Fruit fly (Drosophila melanogaster) whole organism, embryonic: ENCODE data around the gene CG8891.

Experiments
- Adf1 ChIP-seq: fragments of 200-800 bp; sonication (Bioruptor generic); IDR thresholded peaks from 2 replicates; pipeline ENCODE4 v1.3.6; 2022; ENCODE audit warnings: missing biosample characterization, missing genetic modification characterization
- B-H1 ChIP-seq: fragments of 200-800 bp; sonication (Bioruptor generic); IDR thresholded peaks from 3 replicates; pipeline ENCODE4 v1.3.6; 2022; ENCODE audit warnings: missing biosample characterization, missing genetic modification characterization
- CG10431 ChIP-seq: fragments of 200-800 bp; sonication (Bioruptor generic); optimal IDR thresholded peaks from 3 replicates; lab custom pipeline; 2018; ENCODE audit warnings: missing biosample characterization, mild to moderate bottlenecking, missing genetic modification characterization
- CG12391 ChIP-seq: fragments of 200-800 bp; sonication (Bioruptor generic); optimal IDR thresholded peaks from 3 replicates; lab custom pipeline; 2018; ENCODE audit warnings: missing biosample characterization, mild to moderate bottlenecking, missing genetic modification characterization, moderate library complexity
- CG12744 ChIP-seq: fragments of 200-800 bp; sonication (Bioruptor generic); optimal IDR thresholded peaks from 2 replicates; lab custom pipeline; 2016; ENCODE audit warnings: missing biosample characterization, missing genetic modification characterization
- CG13775 ChIP-seq: fragments of 200-800 bp; sonication (Bioruptor generic); optimal IDR thresholded peaks from 3 replicates; lab custom pipeline; 2017; ENCODE audit warnings: missing biosample characterization, mild to moderate bottlenecking, missing genetic modification characterization
- CG14710 ChIP-seq: fragments of 200-800 bp; sonication (Bioruptor generic); optimal IDR thresholded peaks from 3 replicates; lab custom pipeline; 2019; ENCODE audit warnings: missing biosample characterization, mild to moderate bottlenecking, missing genetic modification characterization, moderate library complexity
- CG15514 ChIP-seq: fragments of 200-800 bp; sonication (Bioruptor generic); optimal IDR thresholded peaks from 3 replicates; lab custom pipeline; 2017; ENCODE audit warnings: missing biosample characterization, missing genetic modification characterization, mild to moderate bottlenecking, moderate library complexity, missing genetic modification reagents
- CG17328 ChIP-seq: fragments of 200-800 bp; sonication (Bioruptor generic); IDR thresholded peaks from 2 replicates; pipeline ENCODE4 v1.3.6; 2022; ENCODE audit warnings: missing biosample characterization, missing genetic modification characterization
- CG2889 ChIP-seq: fragments of 200-800 bp; sonication (Bioruptor generic); IDR thresholded peaks from 3 replicates; pipeline ENCODE4 v1.3.6; 2022; ENCODE audit warnings: missing biosample characterization, missing genetic modification characterization
- CG32772 ChIP-seq: fragments of 200-800 bp; sonication (Bioruptor generic); IDR thresholded peaks from 2 replicates; pipeline ENCODE4 v1.3.6; 2022; ENCODE audit warnings: missing biosample characterization, missing genetic modification characterization
- CG3407 ChIP-seq: fragments of 200-800 bp; sonication (Bioruptor generic); optimal IDR thresholded peaks from 2 replicates; lab custom pipeline; 2018; ENCODE audit warnings: missing biosample characterization, mild to moderate bottlenecking, missing genetic modification characterization
- CG3838 ChIP-seq: fragments of 200-800 bp; sonication (Bioruptor generic); optimal IDR thresholded peaks from 3 replicates; lab custom pipeline; 2016; ENCODE audit warnings: missing biosample characterization, missing genetic modification characterization
- CG3995 ChIP-seq: fragments of 200-800 bp; sonication (Bioruptor generic); optimal IDR thresholded peaks from 3 replicates; lab custom pipeline; 2016; ENCODE audit warnings: missing biosample characterization, missing genetic modification characterization
- CG4820 ChIP-seq: fragments of 200-800 bp; sonication (Bioruptor generic); optimal IDR thresholded peaks from 3 replicates; lab custom pipeline; 2016; ENCODE audit warnings: missing biosample characterization, missing genetic modification characterization
- CG6272 ChIP-seq: fragments of 200-800 bp; sonication (Bioruptor generic); IDR thresholded peaks from 2 replicates; pipeline ENCODE4 v1.3.6; 2022; ENCODE audit warnings: missing biosample characterization, missing genetic modification characterization
- CG8359 ChIP-seq: fragments of 200-800 bp; sonication (Bioruptor generic); optimal IDR thresholded peaks from 2 replicates; lab custom pipeline; 2017; ENCODE audit warnings: missing biosample characterization, mild to moderate bottlenecking, missing genetic modification characterization, borderline replicate concordance
- CG9727 ChIP-seq: fragments of 200-800 bp; sonication (Bioruptor generic); optimal IDR thresholded peaks from 3 replicates; lab custom pipeline; 2017; ENCODE audit warnings: missing biosample characterization, mild to moderate bottlenecking, missing genetic modification characterization
- Chrac-16 ChIP-seq: fragments of 200-800 bp; sonication (Bioruptor generic); optimal IDR thresholded peaks from 3 replicates; lab custom pipeline; 2016; ENCODE audit warnings: missing biosample characterization, missing genetic modification characterization
- CrebB ChIP-seq: fragments of 200-800 bp; sonication (Bioruptor generic); optimal IDR thresholded peaks from 3 replicates; lab custom pipeline; 2018; ENCODE audit warnings: missing biosample characterization, mild to moderate bottlenecking, missing genetic modification characterization
- D ChIP-seq, 2 experiments: fragments of 200-800 bp in 1 of 2; fragments of >200 bp in 1 of 2; sonication (Bioruptor generic) in 1 of 2; optimal IDR thresholded peaks; 2 replicates in 1 of 2; 3 replicates in 1 of 2; lab custom pipeline; 2017; ENCODE audit warnings: mild to moderate bottlenecking in 1 of 2, missing biosample characterization in 1 of 2, missing genetic modification characterization in 1 of 2, missing genetic modification reagents in 1 of 2
- Dad ChIP-seq: fragments of 200-800 bp; sonication (Bioruptor generic); optimal IDR thresholded peaks from 3 replicates; lab custom pipeline; 2016; ENCODE audit warnings: missing biosample characterization, missing genetic modification characterization
- Dfd ChIP-seq, 2 experiments: fragments of >200 bp; optimal IDR thresholded peaks; 2 replicates each; lab custom pipeline; 2017; ENCODE audit warnings: missing biosample characterization in 2 of 2, missing genetic modification characterization in 2 of 2
- Dp ChIP-seq: fragments of 200-800 bp; sonication (Bioruptor generic); optimal IDR thresholded peaks from 2 replicates; lab custom pipeline; 2018; ENCODE audit warnings: missing biosample characterization, mild to moderate bottlenecking, missing genetic modification characterization, moderate library complexity
- HmgZ ChIP-seq: fragments of 200-800 bp; sonication (Bioruptor generic); optimal IDR thresholded peaks from 2 replicates; lab custom pipeline; 2018; ENCODE audit warnings: missing biosample characterization, mild to moderate bottlenecking, missing genetic modification characterization
- Hr39 ChIP-seq: fragments of >200 bp; optimal IDR thresholded peaks from 2 replicates; lab custom pipeline; 2017
- Hsf ChIP-seq: fragments of 200-800 bp; sonication (Bioruptor generic); optimal IDR thresholded peaks from 3 replicates; lab custom pipeline; 2016; ENCODE audit warnings: missing biosample characterization, missing genetic modification characterization
- Mad ChIP-seq: fragments of 200-800 bp; sonication (Bioruptor generic); optimal IDR thresholded peaks from 2 replicates; lab custom pipeline; 2016; ENCODE audit warnings: missing biosample characterization, missing genetic modification characterization
- NFAT ChIP-seq: fragments of 200-800 bp; sonication (Bioruptor generic); IDR thresholded peaks from 2 replicates; pipeline ENCODE4 v1.3.6; 2022; ENCODE audit warnings: missing biosample characterization, missing genetic modification characterization
- Oli ChIP-seq: fragments of 200-800 bp; sonication (Bioruptor generic); optimal IDR thresholded peaks from 2 replicates; lab custom pipeline; 2018; ENCODE audit warnings: missing biosample characterization, mild to moderate bottlenecking, missing genetic modification characterization, moderate library complexity
- Opbp ChIP-seq: fragments of 200-800 bp; sonication (Bioruptor generic); IDR thresholded peaks from 3 replicates; pipeline ENCODE4 v1.3.6; 2022; ENCODE audit warnings: missing biosample characterization, missing genetic modification characterization; ENCODE audit not compliant: partially characterized antibody
- Poxn ChIP-seq: fragments of 200-800 bp; sonication (Bioruptor generic); IDR thresholded peaks from 2 replicates; pipeline ENCODE4 v1.3.6; 2022; ENCODE audit warnings: missing biosample characterization, missing genetic modification characterization
- Rfx ChIP-seq: fragments of 200-800 bp; sonication (Bioruptor generic); IDR thresholded peaks from 2 replicates; pipeline ENCODE4 v1.3.6; 2022; ENCODE audit warnings: missing biosample characterization, missing genetic modification characterization
- Sry-δ ChIP-seq: fragments of 200-800 bp; sonication (Bioruptor generic); optimal IDR thresholded peaks from 2 replicates; lab custom pipeline; 2016; ENCODE audit warnings: missing biosample characterization, missing genetic modification characterization
- ato ChIP-seq: fragments of 200-800 bp; sonication (Bioruptor generic); IDR thresholded peaks from 2 replicates; pipeline ENCODE4 v1.3.6; 2022; ENCODE audit warnings: missing biosample characterization, missing genetic modification characterization; ENCODE audit not compliant: partially characterized antibody
- dpn ChIP-seq, 2 experiments: fragments of 200-800 bp; sonication (Bioruptor generic); optimal IDR thresholded peaks; 3 replicates each; lab custom pipeline; 2016; ENCODE audit warnings: missing biosample characterization in 2 of 2, missing genetic modification characterization in 2 of 2
- emc ChIP-seq: fragments of 200-800 bp; sonication (Bioruptor generic); optimal IDR thresholded peaks from 2 replicates; lab custom pipeline; 2016; ENCODE audit warnings: missing biosample characterization, missing genetic modification characterization
- ems ChIP-seq: fragments of 200-800 bp; sonication (Bioruptor generic); optimal IDR thresholded peaks from 3 replicates; lab custom pipeline; 2016; ENCODE audit warnings: missing biosample characterization, missing genetic modification characterization
- en ChIP-seq: fragments of 200-800 bp; sonication (Bioruptor generic); optimal IDR thresholded peaks from 2 replicates; lab custom pipeline; 2016; ENCODE audit warnings: missing biosample characterization, missing genetic modification characterization
- fu2 ChIP-seq: fragments of 200-800 bp; sonication (Bioruptor generic); optimal IDR thresholded peaks from 2 replicates; lab custom pipeline; 2016; ENCODE audit warnings: missing biosample characterization, missing genetic modification characterization
- gce ChIP-seq: fragments of 200-800 bp; sonication (Bioruptor generic); IDR thresholded peaks from 3 replicates; pipeline ENCODE4 v1.3.6; 2022; ENCODE audit warnings: missing biosample characterization, missing genetic modification characterization
- gsb ChIP-seq: fragments of 200-800 bp; sonication (Bioruptor generic); IDR thresholded peaks from 2 replicates; pipeline ENCODE4 v1.3.6; 2022; ENCODE audit warnings: missing biosample characterization, missing genetic modification characterization
- mirr ChIP-seq: fragments of 200-800 bp; sonication (Bioruptor generic); optimal IDR thresholded peaks from 3 replicates; lab custom pipeline; 2018; ENCODE audit warnings: missing biosample characterization, mild to moderate bottlenecking, missing genetic modification characterization
- prd ChIP-seq, 3 experiments: fragments of >200 bp in 2 of 3; fragments of 200-800 bp in 1 of 3; sonication (Bioruptor generic) in 1 of 3; optimal IDR thresholded peaks in 2 of 3; IDR thresholded peaks in 1 of 3; 2 replicates in 2 of 3; 3 replicates in 1 of 3; pipeline versions ENCODE4 v1.3.6 to Lab custom; 2017 to 2022; ENCODE audit warnings: missing biosample characterization in 1 of 3, missing genetic modification characterization in 1 of 3
- pzg ChIP-seq: fragments of 200-800 bp; sonication (Bioruptor generic); optimal IDR thresholded peaks from 3 replicates; lab custom pipeline; 2018; ENCODE audit warnings: missing biosample characterization, mild to moderate bottlenecking, missing genetic modification characterization, moderate library complexity
- salm ChIP-seq: fragments of 200-800 bp; sonication (Bioruptor generic); optimal IDR thresholded peaks from 2 replicates; lab custom pipeline; 2018; ENCODE audit warnings: missing biosample characterization, mild to moderate bottlenecking, missing genetic modification characterization
- slp2 ChIP-seq: fragments of 200-800 bp; sonication (Bioruptor generic); optimal IDR thresholded peaks from 2 replicates; lab custom pipeline; 2016; ENCODE audit warnings: missing biosample characterization, missing genetic modification characterization
- usp ChIP-seq: fragments of >200 bp; optimal IDR thresholded peaks from 2 replicates; lab custom pipeline; 2017; ENCODE audit warnings: missing biosample characterization, missing genetic modification characterization
- wek ChIP-seq: fragments of 200-800 bp; sonication (Bioruptor generic); optimal IDR thresholded peaks from 3 replicates; lab custom pipeline; 2018; ENCODE audit warnings: missing biosample characterization, mild to moderate bottlenecking, missing genetic modification characterization, moderate library complexity
- zfh1 ChIP-seq: fragments of 200-800 bp; sonication (Bioruptor generic); IDR thresholded peaks from 3 replicates; pipeline ENCODE4 v1.3.6; 2022; ENCODE audit warnings: missing biosample characterization, missing genetic modification characterization

The CG8891 gene

dm6 chr2L:5000287-5000871, 21.2 kb upstream of the CG8891 start (continued):
- TF ChIP-seq CG3838 (GFP tag; lab: Kevin White, UChicago) (peak; percentile 38), en (GFP tag; lab: Kevin White, UChicago) (peak; percentile 45), CG6272 (GFP tag; lab: Robert Waterston, UW) (0 out of 2 replicates have a peak, but pooled peaks have one; percentile 25), Sry-δ (GFP tag; lab: Kevin White, UChicago) (peak; percentile 20), Opbp (GFP tag; lab: Robert Waterston, UW) (no peak), Dp (GFP tag; lab: Kevin White, UChicago) (no peak), Dad (peak; percentile 53), CrebB (tag; lab: Kevin White, UChicago) (peak; percentile 56), B-H1 (GFP tag; lab: Robert Waterston, UW) (peak; percentile 58), salm (peak; percentile 63), gce (GFP tag; lab: Robert Waterston, UW) (0 out of 3 replicates have a peak, but pooled peaks have one; percentile 50), CG9727 (peak; percentile 93), CG14710 (tag; lab: Kevin White, UChicago) (peak; percentile 87), slp2 (GFP tag; lab: Kevin White, UChicago) (peak; percentile 62), gsb (GFP tag; lab: Robert Waterston, UW) (peak; percentile 52; the same call in 1 of the 2 replicates), Hsf (GFP tag; lab: Kevin White, UChicago) (peak; percentile 74), Adf1 (GFP tag; lab: Robert Waterston, UW) (peak; percentile 51), Poxn (GFP tag; lab: Robert Waterston, UW) (peak; percentile 56), CG12391 (peak; percentile 89), Mad (peak; percentile 70), CG12744 (GFP tag; lab: Kevin White, UChicago) (peak; percentile 75), CG3407 (GFP tag; lab: Kevin White, UChicago) (peak; percentile 62), CG2889 (peak; percentile 68; the same call in 2 of the 3 replicates), usp (GFP tag; lab: Kevin White, UChicago) (no peak), D (optimal IDR thresholded peaks at IDR 0.05; lab: Kevin White, UChicago) (no peak), D (GFP tag; optimal IDR thresholded peaks at IDR 0.05; lab: Kevin White, UChicago) (peak; percentile 78), NFAT (GFP tag; lab: Robert Waterston, UW) (peak; percentile 70), CG8359 (GFP tag; lab: Kevin White, UChicago) (peak; percentile 68), CG3995 (GFP tag; lab: Kevin White, UChicago) (peak; percentile 30), Rfx (GFP tag; lab: Robert Waterston, UW) (peak; percentile 81), CG17328 (GFP tag; lab: Robert Waterston, UW) (peak; percentile 84), zfh1 (peak; percentile 86), CG32772 (peak; percentile 70), Hr39 (lab: Kevin White, UChicago) (no peak), HmgZ (tag; lab: Kevin White, UChicago) (peak; percentile 80), CG4820 (GFP tag; lab: Kevin White, UChicago) (peak; percentile 73), CG10431 (GFP tag; lab: Kevin White, UChicago) (peak; percentile 66), prd (optimal IDR thresholded peaks at IDR 0.05; lab: Kevin White, UChicago) (no peak), prd (GFP tag; IDR thresholded peaks at IDR 0.05; lab: Robert Waterston, UW) (peak; percentile 86), Oli (tag; lab: Kevin White, UChicago) (peak; percentile 86), fu2 (GFP tag; lab: Kevin White, UChicago) (peak; percentile 62), wek (no peak), dpn (GFP tag; optimal IDR thresholded peaks at IDR 0.05; lab: Kevin White, UChicago) (peak; percentile 58 to 64), ato (GFP tag; lab: Robert Waterston, UW) (no peak), CG15514 (peak; percentile 67), Dfd (GFP tag; optimal IDR thresholded peaks at IDR 0.05; lab: Kevin White, UChicago) (no peak), CG13775 (GFP tag; lab: Kevin White, UChicago) (peak; percentile 80), ems (peak; percentile 59), mirr (GFP tag; lab: Kevin White, UChicago) (peak; percentile 31), emc (GFP tag; lab: Kevin White, UChicago) (peak; percentile 38), Chrac-16 (GFP tag; lab: Kevin White, UChicago) (peak; percentile 80), pzg (GFP tag; lab: Kevin White, UChicago) (no peak)
